Worm (Caenorhabditis elegans): ENCODE data around the gene C47E12.11.

The C47E12.11 gene

ce11 chrIV:9994895-9995394 is 25.7 kb downstream of the C47E12.11 start, which contains the start of gene uba-1 (continued):
- TF ChIP-seq nhr-41 (GFP tag; IDR thresholded peaks at IDR 0.05) (no peak), nhr-25 (tag; optimal IDR thresholded peaks at IDR 0.05; ENCODE audit: borderline replicate concordance, insufficient read depth) (peak; percentile 36), nhr-42 (GFP tag; IDR thresholded peaks at IDR 0.05) (0 out of 2 replicates have a peak, but pooled peaks have one; percentile 41), D1046.2 (GFP tag; IDR thresholded peaks at IDR 0.05) (no peak), egl-27 (tag; optimal IDR thresholded peaks at IDR 0.05) (no peak), F37D6.2 (tag; optimal IDR thresholded peaks at IDR 0.05) (no peak), ZK337.2 (GFP tag; IDR thresholded peaks at IDR 0.05) (no peak), F44E2.7 (GFP tag; IDR thresholded peaks at IDR 0.05) (no peak), duxl-1 (tag; optimal IDR thresholded peaks at IDR 0.05; ENCODE audit: poor library complexity) (peak; percentile 4), unc-39 (tag; optimal IDR thresholded peaks at IDR 0.05) (no peak), mdl-1 (tag; optimal IDR thresholded peaks at IDR 0.05) (no peak), dpl-1 (GFP tag; optimal IDR thresholded peaks at IDR 0.05) (peak; percentile 52), snpc-4 (tag; optimal IDR thresholded peaks at IDR 0.05) (no peak), dve-1 (tag; optimal IDR thresholded peaks at IDR 0.05; ENCODE audit: insufficient read depth) (peak; percentile 87), ces-1 (GFP tag; optimal IDR thresholded peaks at IDR 0.05) (no peak), Y75B8A.6 (GFP tag; IDR thresholded peaks at IDR 0.05) (0 out of 2 replicates have a peak, but pooled peaks have one; percentile 40), R02D3.7 (tag; optimal IDR thresholded peaks at IDR 0.05) (no peak), lin-38 (GFP tag; IDR thresholded peaks at IDR 0.05) (peak; percentile 81), F26F4.8 (GFP tag; conservative IDR thresholded peaks at IDR 0.05) (no peak), zfp-3 (GFP tag; conservative IDR thresholded peaks at IDR 0.05) (peak; percentile 92), hlh-11 (tag; optimal IDR thresholded peaks at IDR 0.05) (peak; percentile 13), ceh-62 (tag; optimal IDR thresholded peaks at IDR 0.05) (no peak), lin-15B (tag; optimal IDR thresholded peaks at IDR 0.05) (no peak), rbr-2 (tag; optimal IDR thresholded peaks at IDR 0.05) (peak; percentile 56), fos-1 (tag; optimal IDR thresholded peaks at IDR 0.05) (no peak), spr-3 (GFP tag; optimal IDR thresholded peaks at IDR 0.05) (no peak), ztf-11 (tag; optimal IDR thresholded peaks at IDR 0.05) (no peak), zip-2 (tag; optimal IDR thresholded peaks at IDR 0.05) (peak; percentile 61), jun-1 (tag; optimal IDR thresholded peaks at IDR 0.05) (no peak), zip-11 (GFP tag; IDR thresholded peaks at IDR 0.05) (no peak), Y5F2A.4 (GFP tag; optimal IDR thresholded peaks at IDR 0.05) (no peak), ama-1 (optimal IDR thresholded peaks at IDR 0.05) (peak; percentile 77), ceh-44 (GFP tag; IDR thresholded peaks at IDR 0.05) (no peak), gei-8 (GFP tag; optimal IDR thresholded peaks at IDR 0.05) (no peak), hlh-30 (tag; optimal IDR thresholded peaks at IDR 0.05; ENCODE audit: insufficient read depth) (peak; percentile 9), ctbp-1 (GFP tag; IDR thresholded peaks at IDR 0.05) (0 out of 2 replicates have a peak, but pooled peaks have one; percentile 14), arid-1 (GFP tag; conservative IDR thresholded peaks at IDR 0.05) (no peak), lin-39 (tag; optimal IDR thresholded peaks at IDR 0.05) (no peak), T26A8.4 (GFP tag; IDR thresholded peaks at IDR 0.05) (peak; percentile 75), vab-7 (GFP tag; IDR thresholded peaks at IDR 0.05) (0 out of 2 replicates have a peak, but pooled peaks have one; percentile 15), madf-5 (GFP tag; IDR thresholded peaks at IDR 0.05) (0 out of 4 replicates have a peak, but pooled peaks of 1 of the 2 experiments have one; percentile 27), tra-1 (GFP tag; IDR thresholded peaks at IDR 0.05) (no peak), cey-2 (tag; optimal IDR thresholded peaks at IDR 0.05; ENCODE audit: borderline replicate concordance, insufficient read depth) (no peak), dmd-9 (GFP tag; IDR thresholded peaks at IDR 0.05) (no peak), daf-12 (tag; optimal IDR thresholded peaks at IDR 0.05) (no peak), egl-43 (GFP tag; IDR thresholded peaks at IDR 0.05) (0 out of 2 replicates have a peak, but pooled peaks have one; percentile 19), fkh-10 (GFP tag; optimal IDR thresholded peaks at IDR 0.05) (no peak), hif-1 (tag; optimal IDR thresholded peaks at IDR 0.05) (no peak), sdz-12 (GFP tag; optimal IDR thresholded peaks at IDR 0.05) (no peak), lir-3 (tag; optimal IDR thresholded peaks at IDR 0.05) (no peak)

Measured in whole organism, L4 larva.